Worm (Caenorhabditis elegans) whole organism, mixed stage, embryonic: ENCODE results near the gene cct-5.
A peak's percentile ranks its signal among the peaks of the same experiment; 100 is the strongest.

Source experiments
- M03D4.4 ChIP-seq: sonication (generic microtip); optimal IDR thresholded peaks from 2 replicates; lab custom pipeline; 2017; ENCODE audit warnings: mild to moderate bottlenecking, missing genetic modification characterization, missing compliant biosample characterization
- bed-3 ChIP-seq: fragments of 200-800 bp; sonication (Bioruptor generic); optimal IDR thresholded peaks from 3 replicates; lab custom pipeline; 2018; ENCODE audit warnings: mild to moderate bottlenecking, missing genetic modification characterization, moderate library complexity, missing compliant biosample characterization
- blmp-1 ChIP-seq: fragments of 150-350 bp; optimal IDR thresholded peaks from 2 replicates; lab custom pipeline; 2014; ENCODE audit warnings: missing biosample characterization, missing genetic modification characterization
- ceh-39 ChIP-seq: fragments of 150-350 bp; optimal IDR thresholded peaks from 2 replicates; lab custom pipeline; 2014; ENCODE audit warnings: missing biosample characterization, missing genetic modification characterization
- ceh-43 ChIP-seq: fragments of 200-800 bp; sonication (Bioruptor generic); optimal IDR thresholded peaks from 2 replicates; lab custom pipeline; 2018; ENCODE audit warnings: mild to moderate bottlenecking, missing genetic modification characterization, moderate library complexity, missing compliant biosample characterization
- ceh-83 ChIP-seq: fragments of 200-800 bp; sonication (Bioruptor generic); optimal IDR thresholded peaks from 2 replicates; lab custom pipeline; 2018; ENCODE audit warnings: mild to moderate bottlenecking, missing genetic modification characterization, missing compliant biosample characterization
- ces-1 ChIP-seq: fragments of 150-350 bp; optimal IDR thresholded peaks from 2 replicates; lab custom pipeline; 2014; ENCODE audit warnings: missing biosample characterization, missing genetic modification reagents, missing genetic modification characterization
- cnd-1 ChIP-seq: fragments of 200-800 bp; sonication (Bioruptor generic); optimal IDR thresholded peaks from 2 replicates; lab custom pipeline; 2018; ENCODE audit warnings: mild to moderate bottlenecking, missing genetic modification characterization, missing compliant biosample characterization
- drap-1 ChIP-seq: fragments of 200-800 bp; sonication (Bioruptor generic); optimal IDR thresholded peaks from 3 replicates; lab custom pipeline; 2018; ENCODE audit warnings: mild to moderate bottlenecking, missing genetic modification characterization, missing compliant biosample characterization
- elt-1 ChIP-seq: sonication (generic microtip); optimal IDR thresholded peaks from 2 replicates; lab custom pipeline; 2017; ENCODE audit warnings: missing genetic modification characterization, mild to moderate bottlenecking, missing compliant biosample characterization, antibody characterized with exemption, moderate library complexity, borderline replicate concordance; ENCODE audit not compliant: insufficient read depth
- elt-3 ChIP-seq: fragments of 150-350 bp; optimal IDR thresholded peaks from 2 replicates; lab custom pipeline; 2014; ENCODE audit warnings: missing biosample characterization, missing genetic modification characterization
- flh-1 ChIP-seq: fragments of 200-800 bp; sonication (Bioruptor generic); optimal IDR thresholded peaks from 2 replicates; lab custom pipeline; 2018; ENCODE audit warnings: mild to moderate bottlenecking, missing genetic modification characterization, moderate library complexity, missing compliant biosample characterization
- ham-2 ChIP-seq: fragments of 200-800 bp; sonication (Bioruptor generic); optimal IDR thresholded peaks from 2 replicates; lab custom pipeline; 2018; ENCODE audit warnings: mild to moderate bottlenecking, missing genetic modification characterization, missing compliant biosample characterization
- hlh-1 ChIP-seq: fragments of 150-350 bp; optimal IDR thresholded peaks from 2 replicates; lab custom pipeline; 2014; ENCODE audit warnings: missing biosample characterization, missing genetic modification reagents, missing genetic modification characterization
- lin-13 ChIP-seq: fragments of 150-350 bp; optimal IDR thresholded peaks from 2 replicates; lab custom pipeline; 2014; ENCODE audit warnings: missing biosample characterization, missing genetic modification characterization
- lin-32 ChIP-seq: fragments of 200-800 bp; sonication (Bioruptor generic); optimal IDR thresholded peaks from 2 replicates; lab custom pipeline; 2018; ENCODE audit warnings: mild to moderate bottlenecking, missing genetic modification characterization, missing compliant biosample characterization
- lsy-2 ChIP-seq: fragments of 150-350 bp; optimal IDR thresholded peaks from 2 replicates; lab custom pipeline; 2014; ENCODE audit warnings: missing biosample characterization, missing genetic modification characterization
- mab-5 ChIP-seq: fragments of 150-350 bp; optimal IDR thresholded peaks from 2 replicates; lab custom pipeline; 2014; ENCODE audit warnings: missing biosample characterization, missing genetic modification characterization
- mep-1 ChIP-seq: fragments of 150-350 bp; optimal IDR thresholded peaks from 2 replicates; lab custom pipeline; 2017; ENCODE audit warnings: missing biosample characterization, missing genetic modification reagents, missing genetic modification characterization, inconsistent platforms
- mls-2 ChIP-seq: sonication (generic microtip); optimal IDR thresholded peaks from 2 replicates; lab custom pipeline; 2016; ENCODE audit warnings: mild to moderate bottlenecking, missing genetic modification characterization, moderate library complexity, missing compliant biosample characterization
- nhr-12 ChIP-seq: fragments of 150-350 bp; optimal IDR thresholded peaks from 2 replicates; lab custom pipeline; 2014; ENCODE audit warnings: missing biosample characterization, missing genetic modification characterization
- nhr-2 ChIP-seq: fragments of 150-350 bp; optimal IDR thresholded peaks from 2 replicates; lab custom pipeline; 2014; ENCODE audit warnings: missing biosample characterization, missing genetic modification characterization
- nhr-237 ChIP-seq: fragments of 150-350 bp; optimal IDR thresholded peaks from 2 replicates; lab custom pipeline; 2014; ENCODE audit warnings: missing biosample characterization, missing genetic modification characterization
- nhr-28 ChIP-seq: fragments of 150-350 bp; optimal IDR thresholded peaks from 2 replicates; lab custom pipeline; 2014; ENCODE audit warnings: missing biosample characterization, missing genetic modification characterization
- nhr-76 ChIP-seq: sonication (generic microtip); optimal IDR thresholded peaks from 2 replicates; lab custom pipeline; 2017; ENCODE audit warnings: missing biosample characterization, missing genetic modification characterization
- pha-4 ChIP-seq: fragments of 150-350 bp; optimal IDR thresholded peaks from 2 replicates; lab custom pipeline; 2018; ENCODE audit warnings: missing biosample characterization, missing genetic modification reagents, missing genetic modification characterization
- sem-2 ChIP-seq: fragments of 200-800 bp; sonication (Bioruptor generic); optimal IDR thresholded peaks from 2 replicates; lab custom pipeline; 2018; ENCODE audit warnings: mild to moderate bottlenecking, missing genetic modification characterization, missing compliant biosample characterization
- snpc-4 ChIP-seq: fragments of 150-350 bp; optimal IDR thresholded peaks from 2 replicates; lab custom pipeline; 2014; ENCODE audit warnings: missing biosample characterization, missing genetic modification characterization
- sptf-1 ChIP-seq: sonication (generic microtip); optimal IDR thresholded peaks from 2 replicates; lab custom pipeline; 2017; ENCODE audit warnings: mild to moderate bottlenecking, missing genetic modification characterization, moderate library complexity, missing compliant biosample characterization
- tbx-8 ChIP-seq: fragments of 200-800 bp; sonication (Bioruptor generic); optimal IDR thresholded peaks from 2 replicates; lab custom pipeline; 2018; ENCODE audit warnings: mild to moderate bottlenecking, missing genetic modification characterization, moderate library complexity, missing compliant biosample characterization
- unc-120 ChIP-seq: sonication (generic microtip); optimal IDR thresholded peaks from 2 replicates; lab custom pipeline; 2017; ENCODE audit warnings: missing genetic modification characterization, missing compliant biosample characterization; ENCODE audit not compliant: poor library complexity, severe bottlenecking
- unc-39 ChIP-seq: fragments of 150-350 bp; optimal IDR thresholded peaks from 2 replicates; lab custom pipeline; 2014; ENCODE audit warnings: missing biosample characterization, missing genetic modification characterization
- unc-62 ChIP-seq: fragments of 150-350 bp; optimal IDR thresholded peaks from 2 replicates; lab custom pipeline; 2014; ENCODE audit warnings: missing biosample characterization, missing genetic modification reagents, missing genetic modification characterization
- zip-8 ChIP-seq: fragments of 150-350 bp; optimal IDR thresholded peaks from 2 replicates; lab custom pipeline; 2014; ENCODE audit warnings: missing biosample characterization, missing genetic modification characterization
- ztf-11 ChIP-seq: fragments of 150-350 bp; optimal IDR thresholded peaks from 2 replicates; lab custom pipeline; 2014; ENCODE audit warnings: missing biosample characterization, missing genetic modification characterization

cct-5 gene

DNA sequence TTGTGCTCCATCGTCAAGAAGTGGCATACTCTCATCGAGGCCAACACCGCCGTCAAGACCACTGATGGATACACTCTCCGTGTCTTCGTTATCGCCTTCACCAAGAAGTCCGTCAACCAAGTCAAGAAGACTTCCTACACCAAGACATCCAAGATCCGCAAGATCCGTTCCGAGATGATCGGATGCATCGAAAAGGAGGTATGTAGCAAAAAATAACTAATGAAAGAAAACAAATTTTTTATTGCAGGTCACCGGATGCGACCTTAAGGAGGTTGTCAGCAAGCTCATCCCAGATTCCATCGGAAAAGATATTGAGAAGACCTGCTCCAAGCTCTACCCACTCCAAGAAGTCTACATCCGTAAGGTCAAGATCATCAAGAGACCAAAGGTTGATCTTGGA lies 31.6 kb downstream of the cct-5 start:
- TF ChIP-seq ces-1, result no peak
- TF ChIP-seq nhr-237 (tag; lab: Kevin White, UChicago), result no peak
- TF ChIP-seq nhr-12, result no peak
- no peak for TF ChIP-seq unc-39 (tag; lab: Kevin White, UChicago)
- no peak for TF ChIP-seq nhr-76
- no peak for TF ChIP-seq unc-62 (GFP tag; lab: Kevin White, UChicago)
- TF ChIP-seq hlh-1 (tag; lab: Kevin White, UChicago), result no peak
- no peak for TF ChIP-seq lin-32 (GFP tag; lab: Kevin White, UChicago)
- TF ChIP-seq mab-5 (tag; lab: Kevin White, UChicago), result no peak
- TF ChIP-seq pha-4, result no peak
- no peak for TF ChIP-seq elt-1 (tag; lab: Kevin White, UChicago)
- no peak for TF ChIP-seq sem-2 (GFP tag; lab: Kevin White, UChicago)
- TF ChIP-seq ztf-11, result no peak
- no peak for TF ChIP-seq blmp-1 (tag; lab: Kevin White, UChicago)
- TF ChIP-seq ham-2 (GFP tag; lab: Kevin White, UChicago), result no peak
- TF ChIP-seq drap-1 (GFP tag; lab: Kevin White, UChicago), result no peak

DNA sequence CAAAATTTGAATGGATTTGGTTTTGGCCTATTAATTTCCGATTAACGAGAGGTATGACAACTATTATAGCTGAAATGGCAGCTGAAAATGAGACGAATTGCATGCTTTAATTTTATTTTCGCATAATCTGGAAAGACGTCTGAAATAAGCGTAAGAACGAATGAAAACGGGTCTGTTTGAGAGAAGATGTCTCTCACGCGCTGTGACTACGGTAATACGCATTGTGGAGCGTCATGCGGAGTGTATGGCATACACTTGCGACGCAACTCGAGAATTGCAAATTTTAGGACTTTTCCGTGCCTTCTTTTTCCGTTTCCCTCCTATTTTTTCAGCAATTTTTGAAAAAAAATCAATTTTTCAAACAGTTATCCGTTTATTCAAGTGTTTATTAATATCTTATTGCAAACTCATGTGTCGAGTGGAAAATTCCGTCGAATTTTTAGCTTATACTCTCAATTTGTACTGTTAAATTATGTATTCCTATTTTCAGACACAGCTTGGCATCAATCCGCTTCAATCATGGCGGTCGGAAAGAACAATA lies 32.4 kb downstream of the cct-5 start, which contains the start of gene rps-1:
Gene rps-1 (plus strand): TSS at position 491 of the 541 bp plus-strand sequence.
- TF ChIP-seq nhr-76 (no peak), ztf-11 (peak; percentile 89), hlh-1 (tag; lab: Kevin White, UChicago) (peak; percentile 78), M03D4.4 (tag; lab: Kevin White, UChicago) (peak; percentile 85), zip-8 (tag; lab: Kevin White, UChicago) (peak; percentile 22), ceh-83 (GFP tag; lab: Kevin White, UChicago) (peak; percentile 60), pha-4 (peak; percentile 100), nhr-28 (peak; percentile 37), bed-3 (peak; percentile 73), ces-1 (peak; percentile 82), mab-5 (tag; lab: Kevin White, UChicago) (peak; percentile 66), flh-1 (GFP tag; lab: Kevin White, UChicago) (peak; percentile 34), nhr-12 (peak; percentile 67), lin-13 (peak; percentile 100), sem-2 (GFP tag; lab: Kevin White, UChicago) (peak; percentile 4), elt-3 (tag; lab: Kevin White, UChicago) (peak; percentile 66), mep-1 (tag; lab: Kevin White, UChicago) (peak; percentile 99), blmp-1 (tag; lab: Kevin White, UChicago) (no peak), nhr-237 (tag; lab: Kevin White, UChicago) (peak; percentile 94), drap-1 (GFP tag; lab: Kevin White, UChicago) (peak; percentile 75), elt-1 (tag; lab: Kevin White, UChicago) (no peak), ceh-43 (GFP tag; lab: Kevin White, UChicago) (peak; percentile 74), lin-32 (GFP tag; lab: Kevin White, UChicago) (peak; percentile 34), unc-39 (tag; lab: Kevin White, UChicago) (no peak), unc-120 (tag; lab: Kevin White, UChicago) (peak; percentile 77), snpc-4 (no peak), mls-2 (tag; lab: Kevin White, UChicago) (peak; percentile 71), nhr-2 (tag; lab: Kevin White, UChicago) (peak; percentile 43), cnd-1 (tag; lab: Kevin White, UChicago) (peak; percentile 88), unc-62 (GFP tag; lab: Kevin White, UChicago) (peak; percentile 77), sptf-1 (peak; percentile 92), ceh-39 (peak; percentile 91), ham-2 (GFP tag; lab: Kevin White, UChicago) (peak; percentile 67), tbx-8 (GFP tag; lab: Kevin White, UChicago) (peak; percentile 39), lsy-2 (tag; lab: Kevin White, UChicago) (peak; percentile 100)

DNA sequence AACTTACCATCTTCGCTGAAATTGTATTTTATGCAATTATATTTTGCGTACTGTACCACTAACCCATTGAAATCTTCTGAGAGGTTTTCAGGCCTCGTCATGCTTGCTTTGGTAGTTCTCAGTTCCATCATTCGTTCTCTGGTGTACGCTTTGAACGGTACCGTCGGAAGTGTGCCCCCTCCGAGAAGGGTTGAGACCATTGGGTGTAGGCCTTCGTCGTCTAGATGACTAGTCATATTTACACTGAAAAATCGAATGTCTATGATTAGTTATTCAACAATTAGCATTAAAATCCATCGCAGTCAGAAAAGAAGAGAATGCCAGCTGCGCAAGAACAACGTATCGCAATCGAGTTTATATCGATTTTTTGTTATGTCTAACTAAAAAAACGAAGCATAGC lies 33.0 kb downstream of the cct-5 start, which contains the start of gene ifet-1:
Gene ifet-1 (minus strand): TSS at position 243 of the 400 bp plus-strand sequence.
- TF ChIP-seq sem-2 (GFP tag; lab: Kevin White, UChicago) (no peak), mls-2 (tag; lab: Kevin White, UChicago) (no peak), cnd-1 (tag; lab: Kevin White, UChicago) (no peak), mep-1 (tag; lab: Kevin White, UChicago) (no peak), bed-3 (no peak), nhr-237 (tag; lab: Kevin White, UChicago) (no peak), pha-4 (no peak), nhr-28 (no peak), elt-1 (tag; lab: Kevin White, UChicago) (no peak)
